Fruit fly (Drosophila melanogaster): ENCODE data around the gene Lk6.
A peak's percentile ranks its signal among the peaks of the same experiment; 100 is the strongest.

Gene Lk6

DNA sequence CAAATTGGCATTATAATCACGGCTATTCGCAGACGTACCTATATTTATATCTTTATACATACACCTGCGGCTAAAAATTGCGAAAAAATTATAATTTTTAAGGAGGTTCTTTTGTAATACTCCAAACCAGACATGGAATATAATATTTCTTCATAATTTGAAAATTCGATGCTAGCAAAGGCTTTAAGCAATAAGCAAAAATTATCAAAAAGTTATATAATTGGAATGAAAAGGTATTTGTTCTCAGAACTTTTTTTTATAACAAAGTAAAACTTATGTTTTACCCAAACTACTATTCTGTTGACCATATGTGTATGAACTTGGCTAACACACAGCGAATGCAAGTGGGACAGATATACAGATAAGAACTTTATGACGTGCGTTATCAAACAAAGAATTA lies 41.3 kb upstream of the Lk6 start (continued):
- TF ChIP-seq CG9797 (GFP tag; optimal IDR thresholded peaks at IDR 0.05) (no peak), chif (GFP tag; optimal IDR thresholded peaks at IDR 0.05) (no peak), Sox102F (GFP tag; optimal IDR thresholded peaks at IDR 0.05) (peak; percentile 5), CG10274 (GFP tag; optimal IDR thresholded peaks at IDR 0.05) (no peak), Ssrp (tag; optimal IDR thresholded peaks at IDR 0.05) (no peak), h (optimal IDR thresholded peaks at IDR 0.05) (no peak), CoRest (tag; optimal IDR thresholded peaks at IDR 0.05) (no peak), CG1792 (GFP tag; optimal IDR thresholded peaks at IDR 0.05) (no peak), Pdp1 (GFP tag; optimal IDR thresholded peaks at IDR 0.05) (peak in 1 of 2 experiments; percentile 26), CG11696 (GFP tag; IDR thresholded peaks at IDR 0.05) (peak; percentile 75)

DNA sequence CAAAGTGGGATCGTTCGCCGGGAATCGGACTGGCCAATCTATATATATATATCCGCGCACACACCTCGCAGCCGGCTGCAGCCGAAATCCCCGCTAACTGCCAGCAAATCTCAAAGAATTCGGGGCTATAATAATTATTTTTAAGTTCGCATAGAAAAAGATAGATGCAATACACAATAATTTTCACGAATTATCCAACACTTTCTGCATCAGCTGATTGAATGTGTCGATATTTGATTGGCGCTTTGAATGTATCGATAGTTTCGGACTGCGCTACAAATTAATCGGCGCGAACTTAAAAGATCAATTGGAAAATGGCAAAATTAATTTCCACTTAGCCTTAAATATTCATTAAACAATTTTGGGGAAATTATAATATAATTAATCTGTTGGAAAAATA lies 32.5 kb upstream of the Lk6 start, which contains the start of gene Sbf:
TSS of gene Sbf (minus strand) at position 169 of the 400 bp plus-strand sequence.
- TF ChIP-seq onecut (GFP tag; IDR thresholded peaks at IDR 0.05) (no peak), CG14710 (tag; optimal IDR thresholded peaks at IDR 0.05) (peak; percentile 62), CG6791 (GFP tag; IDR thresholded peaks at IDR 0.05; ENCODE audit: partially characterized antibody) (peak; percentile 87), CG34376 (GFP tag; optimal IDR thresholded peaks at IDR 0.05) (peak; percentile 41), Rx (GFP tag; IDR thresholded peaks at IDR 0.05) (no peak), Doc3 (GFP tag; IDR thresholded peaks at IDR 0.05; ENCODE audit: partially characterized antibody) (peak; percentile 76), trem (tag; optimal IDR thresholded peaks at IDR 0.05) (peak; percentile 81), CG13894 (tag; optimal IDR thresholded peaks at IDR 0.05) (no peak), vfl (GFP tag; optimal IDR thresholded peaks at IDR 0.05) (peak; percentile 52), Dll (GFP tag; IDR thresholded peaks at IDR 0.05; ENCODE audit: partially characterized antibody) (peak; percentile 84), CG33213 (GFP tag; optimal IDR thresholded peaks at IDR 0.05) (peak; percentile 49), knrl (GFP tag; IDR thresholded peaks at IDR 0.05; ENCODE audit: partially characterized antibody) (peak; percentile 75), hb (GFP tag; IDR thresholded peaks at IDR 0.05; ENCODE audit: partially characterized antibody) (peak; percentile 72; the same call in 2 of the 3 replicates), CG15514 (GFP tag; optimal IDR thresholded peaks at IDR 0.05) (peak; percentile 74), HmgZ (tag; optimal IDR thresholded peaks at IDR 0.05) (peak; percentile 66), CG3847 (GFP tag; IDR thresholded peaks at IDR 0.05) (peak; percentile 58; the same call in 1 of the 2 replicates), gfzf (GFP tag; optimal IDR thresholded peaks at IDR 0.05) (peak; percentile 8), hbn (GFP tag; IDR thresholded peaks at IDR 0.05; ENCODE audit: partially characterized antibody) (peak; percentile 85), inv (GFP tag; IDR thresholded peaks at IDR 0.05; ENCODE audit: partially characterized antibody) (peak; percentile 65), CG6272 (GFP tag; IDR thresholded peaks at IDR 0.05) (peak; percentile 12; the same call in 1 of the 2 replicates), Elba2 (GFP tag; optimal IDR thresholded peaks at IDR 0.05) (peak; percentile 69), YL-1 (GFP tag; optimal IDR thresholded peaks at IDR 0.05) (peak; percentile 94), crp (GFP tag; optimal IDR thresholded peaks at IDR 0.05) (peak; percentile 80 to 98), pzg (GFP tag; optimal IDR thresholded peaks at IDR 0.05) (peak; percentile 89), CrebB (tag; optimal IDR thresholded peaks at IDR 0.05) (peak; percentile 1), CG34224 (GFP tag; IDR thresholded peaks at IDR 0.05; ENCODE audit: partially characterized antibody) (peak; percentile 91), CG13287 (GFP tag; IDR thresholded peaks at IDR 0.05; ENCODE audit: partially characterized antibody) (peak; percentile 92), CG32767 (GFP tag; IDR thresholded peaks at IDR 0.05) (peak; percentile 37; the same call in 1 of the 2 replicates), HLH4C (GFP tag; IDR thresholded peaks at IDR 0.05; ENCODE audit: partially characterized antibody) (peak; percentile 76), dpn (GFP tag; optimal IDR thresholded peaks at IDR 0.05) (peak in 1 of 2 experiments; percentile 28), MBD-R2 (GFP tag; IDR thresholded peaks at IDR 0.05) (peak; percentile 79), CG11560 (tag; IDR thresholded peaks at IDR 0.05) (no peak), CG17829 (tag; optimal IDR thresholded peaks at IDR 0.05) (peak; percentile 25), CG15696 (tag; optimal IDR thresholded peaks at IDR 0.05) (no peak), ERR (GFP tag; optimal IDR thresholded peaks at IDR 0.05) (no peak), MESR4 (GFP tag; optimal IDR thresholded peaks at IDR 0.05) (peak; percentile 71), CG10979 (tag; optimal IDR thresholded peaks at IDR 0.05) (peak; percentile 10), CG12071 (GFP tag; optimal IDR thresholded peaks at IDR 0.05) (no peak)
